Fruit fly (Drosophila melanogaster): ENCODE data around the gene ush.

DNA sequence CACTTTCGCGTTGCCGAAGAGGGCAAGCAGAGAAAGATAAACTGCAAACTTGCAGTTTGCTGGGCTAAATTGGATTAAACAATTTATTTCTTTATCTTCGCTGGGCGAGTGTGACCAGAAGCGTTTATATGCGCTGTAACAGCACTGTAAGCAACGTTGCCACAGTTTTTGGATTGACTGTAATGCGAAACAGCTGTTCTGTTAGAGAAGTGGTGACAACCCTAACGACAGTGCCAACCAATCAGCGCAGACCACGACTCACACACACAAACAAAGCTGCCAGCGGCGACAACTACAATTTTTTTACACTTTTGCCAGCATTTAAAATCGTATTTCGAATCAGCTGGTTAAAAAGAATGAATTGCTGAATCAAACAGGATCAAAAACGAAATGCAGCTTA is 23.1 kb upstream of the ush start, which contains the start of the genes crq and shv:
- TF ChIP-seq CG7101 (tag; optimal IDR thresholded peaks at IDR 0.05) (no peak), ovo (GFP tag; optimal IDR thresholded peaks at IDR 0.05) (no peak), CG5204 (GFP tag; optimal IDR thresholded peaks at IDR 0.05) (no peak), Hr96 (GFP tag; optimal IDR thresholded peaks at IDR 0.05) (no peak), cic (GFP tag; optimal IDR thresholded peaks at IDR 0.05) (peak; percentile 42), toe (GFP tag; optimal IDR thresholded peaks at IDR 0.05) (no peak), kay (GFP tag; ENCODE audit: borderline replicate concordance) (no peak)

Measured in whole organism, adult.